Fruit fly (Drosophila melanogaster): Measurements from ENCODE around the gene eIF4EHP.
A peak's percentile ranks its signal among the peaks of the same experiment; 100 is the strongest.

Gene eIF4EHP

DNA sequence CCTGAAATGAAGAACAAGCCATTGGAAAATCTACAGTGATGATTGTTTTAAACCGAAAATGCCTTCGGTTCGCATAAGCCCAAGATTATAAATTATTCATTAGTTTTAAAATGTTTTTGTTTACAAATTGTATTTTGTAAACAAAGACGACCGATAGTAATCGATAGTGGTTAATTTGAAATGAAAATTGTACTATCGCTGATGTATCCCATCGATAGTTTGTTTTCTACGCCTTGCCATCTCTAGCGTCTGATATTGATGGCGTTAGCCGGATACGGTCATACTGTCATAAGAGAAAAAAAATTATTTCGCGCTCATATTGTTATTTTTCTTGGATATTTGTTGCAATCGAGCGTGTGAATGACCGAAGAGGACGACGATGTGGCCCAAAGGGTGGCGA, 50.7 kb downstream of the eIF4EHP start, which contains the start of gene SMC1 (continued):
- TF ChIP-seq CG12155 (GFP tag; optimal IDR thresholded peaks at IDR 0.05) (peak; percentile 13), grn (GFP tag; optimal IDR thresholded peaks at IDR 0.05) (no peak), pzg (GFP tag; optimal IDR thresholded peaks at IDR 0.05) (peak; percentile 94), CG10462 (GFP tag; optimal IDR thresholded peaks at IDR 0.05) (no peak), HmgD (GFP tag; optimal IDR thresholded peaks at IDR 0.05) (peak; percentile 76), Rfx (GFP tag; IDR thresholded peaks at IDR 0.05) (peak; percentile 77; the same call in 1 of the 2 replicates), Taf1 (GFP tag; IDR thresholded peaks at IDR 0.05) (no peak), gfzf (GFP tag; optimal IDR thresholded peaks at IDR 0.05) (peak; percentile 82), NfI (GFP tag; optimal IDR thresholded peaks at IDR 0.05) (no peak), ham (GFP tag; IDR thresholded peaks at IDR 0.05) (no peak), CG10959 (GFP tag; IDR thresholded peaks at IDR 0.05) (no peak), eyg (GFP tag; optimal IDR thresholded peaks at IDR 0.05) (peak; percentile 51), CG10267 (tag; optimal IDR thresholded peaks at IDR 0.05) (peak; percentile 56), CG30431 (GFP tag; optimal IDR thresholded peaks at IDR 0.05) (no peak), CG13424 (tag; optimal IDR thresholded peaks at IDR 0.05) (peak; percentile 42), CG31224 (GFP tag; IDR thresholded peaks at IDR 0.05) (no peak), CG7963 (GFP tag; IDR thresholded peaks at IDR 0.05; ENCODE audit: partially characterized antibody) (peak; percentile 99), CG3065 (GFP tag; optimal IDR thresholded peaks at IDR 0.05) (no peak), nerfin-1 (tag; optimal IDR thresholded peaks at IDR 0.05) (no peak), CG18262 (tag; optimal IDR thresholded peaks at IDR 0.05) (peak; percentile 15), yki (optimal IDR thresholded peaks at IDR 0.05) (no peak), gcm2 (GFP tag; optimal IDR thresholded peaks at IDR 0.05) (no peak), exex (tag; optimal IDR thresholded peaks at IDR 0.05) (no peak), pros (GFP tag; optimal IDR thresholded peaks at IDR 0.05) (no peak), oc (tag; optimal IDR thresholded peaks at IDR 0.05) (no peak), Bteb2 (GFP tag; optimal IDR thresholded peaks at IDR 0.05) (peak; percentile 29), CHES-1-like (GFP tag; optimal IDR thresholded peaks at IDR 0.05) (peak; percentile 81), pita (GFP tag; optimal IDR thresholded peaks at IDR 0.05) (no peak), chif (GFP tag; optimal IDR thresholded peaks at IDR 0.05) (peak in 1 of 2 experiments; percentile 5), CG8359 (GFP tag; optimal IDR thresholded peaks at IDR 0.05; ENCODE audit: borderline replicate concordance) (no peak), aop (GFP tag; IDR thresholded peaks at IDR 0.05) (no peak), CG34422 (GFP tag; IDR thresholded peaks at IDR 0.05) (no peak; the same call in 2 of the 3 replicates), pnt (GFP tag; optimal IDR thresholded peaks at IDR 0.05) (no peak), scrt (GFP tag; optimal IDR thresholded peaks at IDR 0.05) (no peak), nerfin-2 (GFP tag; IDR thresholded peaks at IDR 0.05; ENCODE audit: partially characterized antibody) (peak; percentile 99), CG12071 (GFP tag; optimal IDR thresholded peaks at IDR 0.05) (no peak), sqz (GFP tag; optimal IDR thresholded peaks at IDR 0.05) (peak; percentile 86), CG12744 (GFP tag; optimal IDR thresholded peaks at IDR 0.05) (peak; percentile 30), CG3407 (GFP tag; optimal IDR thresholded peaks at IDR 0.05) (no peak), fd96Cb (tag; optimal IDR thresholded peaks at IDR 0.05) (no peak), C15 (GFP tag; IDR thresholded peaks at IDR 0.05) (0 out of 3 replicates have a peak, but pooled peaks have one; percentile 28), otp (GFP tag; IDR thresholded peaks at IDR 0.05) (no peak), insv (GFP tag; optimal IDR thresholded peaks at IDR 0.05) (no peak), p53 (GFP tag; optimal IDR thresholded peaks at IDR 0.05) (peak; percentile 46), CG14965 (GFP tag; optimal IDR thresholded peaks at IDR 0.05; ENCODE audit: borderline replicate concordance) (no peak), Scr (GFP tag; IDR thresholded peaks at IDR 0.05; ENCODE audit: partially characterized antibody) (peak; percentile 99), zfh2 (GFP tag; optimal IDR thresholded peaks at IDR 0.05) (peak; percentile 57), z (GFP tag; IDR thresholded peaks at IDR 0.05) (no peak), Mad (GFP tag; optimal IDR thresholded peaks at IDR 0.05) (peak; percentile 23), CG17359 (tag; optimal IDR thresholded peaks at IDR 0.05) (no peak), zfh1 (GFP tag; IDR thresholded peaks at IDR 0.05) (no peak)
